Fruit fly (Drosophila melanogaster): ENCODE data around the gene CG9743.
A peak's percentile ranks its signal among the peaks of the same experiment; 100 is the strongest.

CG9743 gene

dm6 chr3R:30160312-30160942 is 42.4 kb downstream of the CG9743 start, which contains the start of gene CG11498 (continued):
- no peak for TF ChIP-seq bab2 (GFP tag; optimal IDR thresholded peaks at IDR 0.05)
- peak; percentile 36 for TF ChIP-seq CG12769 (tag; optimal IDR thresholded peaks at IDR 0.05)
- 0 out of 3 replicates have a peak, but pooled peaks have one; percentile 3 for TF ChIP-seq otp (GFP tag; IDR thresholded peaks at IDR 0.05)
- no peak for TF ChIP-seq zen (tag; optimal IDR thresholded peaks at IDR 0.05)
- TF ChIP-seq Drgx (GFP tag; IDR thresholded peaks at IDR 0.05), result peak; percentile 72
- peak; percentile 36; the same call in 1 of the 2 replicates for TF ChIP-seq vvl (GFP tag; IDR thresholded peaks at IDR 0.05)
- TF ChIP-seq HLHmδ (GFP tag; optimal IDR thresholded peaks at IDR 0.05), result peak; percentile 2
- TF ChIP-seq CG8388 (GFP tag; optimal IDR thresholded peaks at IDR 0.05), result no peak
- no peak for TF ChIP-seq Dp (GFP tag; optimal IDR thresholded peaks at IDR 0.05)
- no peak for TF ChIP-seq CG2202 (tag; optimal IDR thresholded peaks at IDR 0.05)
- TF ChIP-seq Opbp (GFP tag; IDR thresholded peaks at IDR 0.05; ENCODE audit: partially characterized antibody), result no peak
- TF ChIP-seq CG18476 (GFP tag; optimal IDR thresholded peaks at IDR 0.05), result no peak
- TF ChIP-seq Trl (optimal IDR thresholded peaks at IDR 0.05), result peak; percentile 66 to 83
- no peak for TF ChIP-seq Trl (GFP tag; optimal IDR thresholded peaks at IDR 0.05)
- TF ChIP-seq E2f2 (GFP tag; IDR thresholded peaks at IDR 0.05), result peak; percentile 31; the same call in 1 of the 2 replicates
- TF ChIP-seq lola (GFP tag; optimal IDR thresholded peaks at IDR 0.05), result no peak
- no peak for TF ChIP-seq CG17912 (GFP tag; optimal IDR thresholded peaks at IDR 0.05)
- peak in 1 of 2 experiments; percentile 50 for TF ChIP-seq Hr78 (GFP tag; optimal IDR thresholded peaks at IDR 0.05)
- no peak for TF ChIP-seq Hr3 (GFP tag; optimal IDR thresholded peaks at IDR 0.05)
- no peak for TF ChIP-seq CoRest (tag; optimal IDR thresholded peaks at IDR 0.05)
- no peak for TF ChIP-seq Doc3 (GFP tag; IDR thresholded peaks at IDR 0.05; ENCODE audit: partially characterized antibody)
- no peak for TF ChIP-seq CG11695 (GFP tag; IDR thresholded peaks at IDR 0.05)
- peak; percentile 41; the same call in 1 of the 3 replicates for TF ChIP-seq CG6791 (GFP tag; IDR thresholded peaks at IDR 0.05; ENCODE audit: partially characterized antibody)
- TF ChIP-seq YL-1 (GFP tag; optimal IDR thresholded peaks at IDR 0.05), result no peak
- 0 out of 2 replicates have a peak, but pooled peaks have one; percentile 35 for TF ChIP-seq bbx (GFP tag; IDR thresholded peaks at IDR 0.05; ENCODE audit: partially characterized antibody)
- TF ChIP-seq CG10366 (GFP tag; IDR thresholded peaks at IDR 0.05), result no peak
- TF ChIP-seq Jarid2 (GFP tag; optimal IDR thresholded peaks at IDR 0.05), result peak; percentile 67

DNA sequence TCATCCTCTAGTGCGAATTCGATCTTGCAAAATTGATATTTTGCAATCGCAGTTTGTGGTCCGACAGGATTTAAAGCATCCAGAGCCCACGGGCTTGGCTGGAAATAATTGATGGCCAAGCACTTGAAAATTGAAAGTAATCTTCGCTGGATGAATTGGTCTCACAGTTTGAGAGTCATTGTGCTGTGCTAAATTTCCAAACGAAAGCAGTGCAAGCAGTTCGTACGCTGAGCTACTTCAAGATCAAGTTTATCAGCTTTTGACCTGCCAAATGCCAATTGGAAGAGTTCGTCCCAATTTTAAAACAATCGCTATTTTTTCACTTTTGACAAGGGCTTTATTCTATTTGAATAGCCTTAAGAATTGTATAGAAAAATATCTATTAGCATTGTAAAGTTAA is 48.9 kb downstream of the CG9743 start:
- TF ChIP-seq H2.0 (GFP tag; IDR thresholded peaks at IDR 0.05) (no peak), corto (GFP tag; optimal IDR thresholded peaks at IDR 0.05) (no peak), chn (GFP tag; optimal IDR thresholded peaks at IDR 0.05) (no peak), btn (GFP tag; optimal IDR thresholded peaks at IDR 0.05) (no peak), gcm (GFP tag; optimal IDR thresholded peaks at IDR 0.05) (no peak), CG13123 (GFP tag; optimal IDR thresholded peaks at IDR 0.05) (no peak), Rx (GFP tag; IDR thresholded peaks at IDR 0.05) (no peak), ci (GFP tag; IDR thresholded peaks at IDR 0.05) (0 out of 3 replicates have a peak, but pooled peaks have one; percentile 9), CG30431 (GFP tag; optimal IDR thresholded peaks at IDR 0.05) (no peak), CG1602 (GFP tag; optimal IDR thresholded peaks at IDR 0.05) (no peak), CG6654 (GFP tag; optimal IDR thresholded peaks at IDR 0.05) (peak; percentile 98), gfzf (GFP tag; optimal IDR thresholded peaks at IDR 0.05) (no peak), pfk (GFP tag; optimal IDR thresholded peaks at IDR 0.05) (no peak), E2f1 (GFP tag; IDR thresholded peaks at IDR 0.05) (no peak), peb (GFP tag; IDR thresholded peaks at IDR 0.05) (no peak), CG1529 (GFP tag; optimal IDR thresholded peaks at IDR 0.05) (no peak), pb (GFP tag; optimal IDR thresholded peaks at IDR 0.05) (no peak), ato (GFP tag; IDR thresholded peaks at IDR 0.05; ENCODE audit: partially characterized antibody) (no peak), Dll (GFP tag; IDR thresholded peaks at IDR 0.05; ENCODE audit: partially characterized antibody) (no peak), Elba2 (GFP tag; optimal IDR thresholded peaks at IDR 0.05) (peak; percentile 81), gsb-n (tag; optimal IDR thresholded peaks at IDR 0.05) (peak; percentile 31), vnd (GFP tag; IDR thresholded peaks at IDR 0.05; ENCODE audit: partially characterized antibody) (no peak), C15 (GFP tag; IDR thresholded peaks at IDR 0.05) (no peak)

Measured in whole organism, embryonic.